Fruit fly (Drosophila melanogaster) whole organism, embryonic: ENCODE measurements around the gene ND-24.
A peak's percentile ranks its signal among the peaks of the same experiment; 100 is the strongest.

Source experiments
- Atf3 ChIP-seq: fragments of 200-800 bp; sonication (Bioruptor generic); optimal IDR thresholded peaks from 3 replicates; lab custom pipeline; 2016; ENCODE audit warnings: missing biosample characterization, missing genetic modification characterization
- BtbVII ChIP-seq: fragments of 200-800 bp; sonication (Bioruptor generic); optimal IDR thresholded peaks from 3 replicates; lab custom pipeline; 2017; ENCODE audit warnings: missing biosample characterization, mild to moderate bottlenecking, missing genetic modification characterization
- CG10147 ChIP-seq: fragments of 200-800 bp; sonication (Bioruptor generic); optimal IDR thresholded peaks from 2 replicates; lab custom pipeline; 2019; ENCODE audit warnings: missing biosample characterization, mild to moderate bottlenecking, missing genetic modification characterization, moderate library complexity
- CG11093 ChIP-seq: fragments of 200-800 bp; sonication (Bioruptor generic); IDR thresholded peaks from 3 replicates; pipeline ENCODE4 v1.3.6; 2022; ENCODE audit warnings: missing biosample characterization, missing genetic modification characterization
- CG11398 ChIP-seq: fragments of 200-800 bp; sonication (Bioruptor generic); optimal IDR thresholded peaks from 2 replicates; lab custom pipeline; 2016; ENCODE audit warnings: missing biosample characterization, missing genetic modification characterization
- CG11696 ChIP-seq: fragments of 200-800 bp; sonication (Bioruptor generic); IDR thresholded peaks from 2 replicates; pipeline ENCODE4 v1.3.6; 2022; ENCODE audit warnings: missing biosample characterization, missing genetic modification characterization
- CG12236 ChIP-seq: fragments of 200-800 bp; sonication (Bioruptor generic); optimal IDR thresholded peaks from 2 replicates; lab custom pipeline; 2016; ENCODE audit warnings: missing biosample characterization, missing genetic modification characterization
- CG12659 ChIP-seq: fragments of 200-800 bp; sonication (Bioruptor generic); optimal IDR thresholded peaks from 3 replicates; lab custom pipeline; 2017; ENCODE audit warnings: mild to moderate bottlenecking, missing biosample characterization, missing genetic modification reagents, missing genetic modification characterization
- CG12942 ChIP-seq: fragments of 200-800 bp; sonication (Bioruptor generic); optimal IDR thresholded peaks from 3 replicates; lab custom pipeline; 2016; ENCODE audit warnings: missing biosample characterization, missing genetic modification characterization
- CG14667 ChIP-seq: fragments of 200-800 bp; sonication (Bioruptor generic); IDR thresholded peaks from 2 replicates; pipeline ENCODE4 v1.3.6; 2022; ENCODE audit warnings: missing biosample characterization, missing genetic modification characterization
- CG1529 ChIP-seq: fragments of 200-800 bp; sonication (Bioruptor generic); optimal IDR thresholded peaks from 3 replicates; lab custom pipeline; 2018; ENCODE audit warnings: missing biosample characterization, missing genetic modification characterization
- CG15514 ChIP-seq: fragments of 200-800 bp; sonication (Bioruptor generic); optimal IDR thresholded peaks from 3 replicates; lab custom pipeline; 2017; ENCODE audit warnings: missing biosample characterization, missing genetic modification characterization, mild to moderate bottlenecking, moderate library complexity, missing genetic modification reagents
- CG16815 ChIP-seq: fragments of 200-800 bp; sonication (Bioruptor generic); optimal IDR thresholded peaks from 3 replicates; lab custom pipeline; 2017; ENCODE audit warnings: missing biosample characterization, mild to moderate bottlenecking, missing genetic modification characterization
- CG17802 ChIP-seq: fragments of 200-800 bp; sonication (Bioruptor generic); optimal IDR thresholded peaks from 2 replicates; lab custom pipeline; 2018; ENCODE audit warnings: missing biosample characterization, mild to moderate bottlenecking, missing genetic modification characterization, moderate library complexity
- CG18764 ChIP-seq: fragments of 200-800 bp; sonication (Bioruptor generic); optimal IDR thresholded peaks from 3 replicates; lab custom pipeline; 2016; ENCODE audit warnings: missing biosample characterization, missing genetic modification characterization
- CG2712 ChIP-seq: fragments of 200-800 bp; optimal IDR thresholded peaks from 3 replicates; lab custom pipeline; 2019; ENCODE audit warnings: missing biosample characterization, mild to moderate bottlenecking, missing genetic modification characterization, moderate library complexity
- CG30403 ChIP-seq: fragments of 200-800 bp; sonication (Bioruptor generic); optimal IDR thresholded peaks from 3 replicates; lab custom pipeline; 2016; ENCODE audit warnings: missing biosample characterization, missing genetic modification characterization
- CG31365 ChIP-seq: fragments of 200-800 bp; sonication (Bioruptor generic); optimal IDR thresholded peaks from 2 replicates; lab custom pipeline; 2018; ENCODE audit warnings: missing biosample characterization, mild to moderate bottlenecking, missing genetic modification characterization
- CG32767 ChIP-seq: fragments of 200-800 bp; sonication (Bioruptor generic); IDR thresholded peaks from 2 replicates; pipeline ENCODE4 v1.3.6; 2022; ENCODE audit warnings: missing biosample characterization, missing genetic modification characterization
- CG3726 ChIP-seq: fragments of 200-800 bp; sonication (Bioruptor generic); IDR thresholded peaks from 3 replicates; pipeline ENCODE4, ENCODE4 v1.3.6; 2022; ENCODE audit warnings: missing biosample characterization, missing genetic modification characterization
- CG8281 ChIP-seq: fragments of 200-800 bp; sonication (Bioruptor generic); optimal IDR thresholded peaks from 2 replicates; lab custom pipeline; 2018; ENCODE audit warnings: missing biosample characterization, mild to moderate bottlenecking, missing genetic modification characterization, moderate library complexity
- CG8388 ChIP-seq: fragments of 200-800 bp; sonication (Bioruptor generic); optimal IDR thresholded peaks from 2 replicates; lab custom pipeline; 2019; ENCODE audit warnings: missing biosample characterization, mild to moderate bottlenecking, missing genetic modification characterization, moderate library complexity
- CG8944 ChIP-seq: fragments of 200-800 bp; sonication (Bioruptor generic); optimal IDR thresholded peaks from 3 replicates; lab custom pipeline; 2016; ENCODE audit warnings: missing biosample characterization, missing genetic modification characterization
- Dbx ChIP-seq: fragments of 200-800 bp; sonication (Bioruptor generic); IDR thresholded peaks from 3 replicates; pipeline ENCODE4 v1.3.6; 2022; ENCODE audit warnings: missing biosample characterization, missing genetic modification characterization
- E2f2 ChIP-seq: fragments of 200-800 bp; sonication (Bioruptor generic); IDR thresholded peaks from 2 replicates; pipeline ENCODE4 v1.3.6; 2022; ENCODE audit warnings: missing biosample characterization, missing genetic modification characterization
- Ets65A ChIP-seq: fragments of 200-800 bp; sonication (Bioruptor generic); peaks from one replicate; lab custom pipeline; 2016; ENCODE audit warnings: missing biosample characterization, missing genetic modification characterization
- HHEX ChIP-seq: fragments of 200-800 bp; sonication (Bioruptor generic); optimal IDR thresholded peaks from 3 replicates; lab custom pipeline; 2017; ENCODE audit warnings: missing biosample characterization, mild to moderate bottlenecking, missing genetic modification characterization, missing genetic modification reagents
- HmgD ChIP-seq: fragments of 200-800 bp; sonication (Bioruptor generic); optimal IDR thresholded peaks from 3 replicates; lab custom pipeline; 2016; ENCODE audit warnings: missing biosample characterization, missing genetic modification characterization
- Mrtf ChIP-seq: fragments of 200-800 bp; sonication (Bioruptor generic); IDR thresholded peaks from 3 replicates; pipeline ENCODE4 v1.3.6; 2022; ENCODE audit warnings: missing biosample characterization, missing genetic modification characterization
- NfI ChIP-seq: fragments of 200-800 bp; sonication (Bioruptor generic); optimal IDR thresholded peaks from 3 replicates; lab custom pipeline; 2018; ENCODE audit warnings: missing biosample characterization, mild to moderate bottlenecking, missing genetic modification characterization, moderate library complexity
- Sin3A ChIP-seq: fragments of >200 bp; optimal IDR thresholded peaks from 2 replicates; lab custom pipeline; 2018
- Usf ChIP-seq: fragments of 200-800 bp; sonication (Bioruptor generic); optimal IDR thresholded peaks from 2 replicates; lab custom pipeline; 2017; ENCODE audit warnings: missing genotype, missing biosample characterization, missing genetic modification characterization
- Vsx1 ChIP-seq: fragments of 200-800 bp; sonication (Bioruptor generic); optimal IDR thresholded peaks from 2 replicates; lab custom pipeline; 2017; ENCODE audit warnings: missing biosample characterization, mild to moderate bottlenecking, missing genetic modification characterization, missing genetic modification reagents
- ac ChIP-seq: fragments of 200-800 bp; sonication (Bioruptor generic); optimal IDR thresholded peaks from 3 replicates; lab custom pipeline; 2017; ENCODE audit warnings: missing biosample characterization, mild to moderate bottlenecking, missing genetic modification characterization
- amos ChIP-seq: fragments of 200-800 bp; sonication (Bioruptor generic); IDR thresholded peaks from 2 replicates; pipeline ENCODE4 v1.3.6; 2022; ENCODE audit warnings: missing biosample characterization, missing genetic modification characterization; ENCODE audit not compliant: partially characterized antibody
- ase ChIP-seq: fragments of 200-800 bp; sonication (Bioruptor generic); IDR thresholded peaks from 3 replicates; pipeline ENCODE4 v1.3.6; 2022; ENCODE audit warnings: missing biosample characterization, missing genetic modification characterization
- chn ChIP-seq: fragments of 200-800 bp; sonication (Bioruptor generic); optimal IDR thresholded peaks from 2 replicates; lab custom pipeline; 2016; ENCODE audit warnings: missing biosample characterization, missing genetic modification characterization
- fd64A ChIP-seq: fragments of 200-800 bp; sonication (Bioruptor generic); optimal IDR thresholded peaks from 3 replicates; lab custom pipeline; 2018; ENCODE audit warnings: missing biosample characterization, mild to moderate bottlenecking, missing genetic modification characterization
- nom ChIP-seq: fragments of 200-800 bp; sonication (Bioruptor generic); optimal IDR thresholded peaks from 2 replicates; lab custom pipeline; 2017; ENCODE audit warnings: missing biosample characterization, missing genetic modification characterization, mild to moderate bottlenecking, moderate library complexity, missing genetic modification reagents
- p53 ChIP-seq: fragments of 200-800 bp; sonication (Bioruptor generic); optimal IDR thresholded peaks from 2 replicates; lab custom pipeline; 2016; ENCODE audit warnings: missing biosample characterization, missing genetic modification characterization
- pnt ChIP-seq: fragments of 200-800 bp; sonication (Bioruptor generic); optimal IDR thresholded peaks from 3 replicates; lab custom pipeline; 2016; ENCODE audit warnings: missing biosample characterization, missing genetic modification characterization
- repo ChIP-seq: fragments of 200-800 bp; sonication (Bioruptor generic); optimal IDR thresholded peaks from 2 replicates; lab custom pipeline; 2016; ENCODE audit warnings: missing biosample characterization, missing genetic modification characterization
- scrt ChIP-seq: fragments of 200-800 bp; sonication (Bioruptor generic); optimal IDR thresholded peaks from 2 replicates; lab custom pipeline; 2018; ENCODE audit warnings: missing biosample characterization, mild to moderate bottlenecking, missing genetic modification characterization, moderate library complexity
- sim ChIP-seq: fragments of 200-800 bp; sonication (Bioruptor generic); IDR thresholded peaks from 2 replicates; pipeline ENCODE4 v1.3.6; 2022; ENCODE audit warnings: missing biosample characterization, missing genetic modification characterization
- slbo ChIP-seq: fragments of 200-800 bp; sonication (Bioruptor generic); IDR thresholded peaks from 2 replicates; pipeline ENCODE4 v1.3.6; 2022; ENCODE audit warnings: missing biosample characterization, missing genetic modification characterization
- slou ChIP-seq: fragments of 200-800 bp; sonication (Bioruptor generic); optimal IDR thresholded peaks from 3 replicates; lab custom pipeline; 2016; ENCODE audit warnings: missing biosample characterization, missing genetic modification characterization
- tap ChIP-seq: fragments of 200-800 bp; optimal IDR thresholded peaks from 3 replicates; lab custom pipeline; 2019; ENCODE audit warnings: missing biosample characterization, mild to moderate bottlenecking, missing genetic modification characterization, moderate library complexity
- tll ChIP-seq, 2 experiments: fragments of 200-800 bp in 1 of 2; fragments of >200 bp in 1 of 2; sonication (Bioruptor generic) in 1 of 2; optimal IDR thresholded peaks; 2 replicates each; lab custom pipeline; 2017 to 2019; ENCODE audit warnings: missing biosample characterization in 2 of 2, missing genetic modification characterization in 2 of 2, mild to moderate bottlenecking in 1 of 2, moderate library complexity in 1 of 2
- usp ChIP-seq: fragments of >200 bp; optimal IDR thresholded peaks from 2 replicates; lab custom pipeline; 2017; ENCODE audit warnings: missing biosample characterization, missing genetic modification characterization
- vfl ChIP-seq: fragments of 200-800 bp; sonication (Bioruptor generic); optimal IDR thresholded peaks from 2 replicates; lab custom pipeline; 2016; ENCODE audit warnings: missing biosample characterization, missing genetic modification characterization

The ND-24 gene

dm6 chrX:17682745-17683505 lies 51.0 kb downstream of the ND-24 start (continued):
- no peak for TF ChIP-seq HmgD
- no peak for TF ChIP-seq usp
- no peak for TF ChIP-seq CG8281
- no peak for TF ChIP-seq Usf (GFP tag; lab: Kevin White, UChicago)
- peak; percentile 81 for TF ChIP-seq CG14667
- TF ChIP-seq CG8944 (GFP tag; lab: Kevin White, UChicago) = peak; percentile 23
- TF ChIP-seq CG12942 (GFP tag; lab: Kevin White, UChicago) = peak; percentile 33
- TF ChIP-seq pnt = peak; percentile 28
- TF ChIP-seq amos = no peak; the same call in 1 of the 2 replicates
- peak; percentile 84 for TF ChIP-seq ase
- TF ChIP-seq CG32767 (GFP tag; lab: Robert Waterston, UW) = peak; percentile 45; the same call in 1 of the 2 replicates
- TF ChIP-seq sim = peak; percentile 49; the same call in 1 of the 2 replicates
- TF ChIP-seq HHEX = peak; percentile 44
- peak; percentile 40 for TF ChIP-seq tap (tag; lab: Kevin White, UChicago)
- TF ChIP-seq Mrtf (GFP tag; lab: Robert Waterston, UW) = peak; percentile 81
- peak; percentile 72 for TF ChIP-seq Ets65A (GFP tag; lab: Kevin White, UChicago)
- TF ChIP-seq CG12236 (GFP tag; lab: Kevin White, UChicago) = no peak
- TF ChIP-seq Vsx1 (GFP tag; lab: Kevin White, UChicago) = peak; percentile 44
- no peak for TF ChIP-seq slou (GFP tag; lab: Kevin White, UChicago)
- no peak for TF ChIP-seq CG16815 (GFP tag; lab: Kevin White, UChicago)
- peak; percentile 44 for TF ChIP-seq CG1529 (GFP tag; lab: Kevin White, UChicago)
- TF ChIP-seq Dbx (GFP tag; lab: Robert Waterston, UW) = no peak
- TF ChIP-seq p53 (GFP tag; lab: Kevin White, UChicago) = no peak
- TF ChIP-seq CG8388 (GFP tag; lab: Kevin White, UChicago) = peak; percentile 46
- TF ChIP-seq fd64A (GFP tag; lab: Kevin White, UChicago) = no peak
- TF ChIP-seq chn = peak; percentile 49
- peak; percentile 73 for TF ChIP-seq slbo (GFP tag; lab: Robert Waterston, UW)
- TF ChIP-seq vfl = no peak
- peak; percentile 95 for TF ChIP-seq nom (GFP tag; lab: Kevin White, UChicago)
- peak; percentile 74 for TF ChIP-seq CG30403 (GFP tag; lab: Kevin White, UChicago)
- no peak for TF ChIP-seq tll (GFP tag; optimal IDR thresholded peaks at IDR 0.05; lab: Kevin White, UChicago)
- TF ChIP-seq CG11696 (GFP tag; lab: Robert Waterston, UW) = no peak; the same call in 1 of the 2 replicates
- TF ChIP-seq CG31365 = no peak
- TF ChIP-seq Sin3A (lab: Kevin White, UChicago) = no peak
- peak; percentile 83 for TF ChIP-seq CG11093
- peak; percentile 45 for TF ChIP-seq NfI (GFP tag; lab: Kevin White, UChicago)
- TF ChIP-seq CG17802 (tag; lab: Kevin White, UChicago) = peak; percentile 13
- peak; percentile 65 for TF ChIP-seq CG2712 (tag; lab: Kevin White, UChicago)
- TF ChIP-seq CG18764 (GFP tag; lab: Kevin White, UChicago) = no peak
- TF ChIP-seq CG3726 = peak; percentile 68; the same call in 2 of the 3 replicates
- TF ChIP-seq scrt (GFP tag; lab: Kevin White, UChicago) = no peak
- TF ChIP-seq repo (GFP tag; lab: Kevin White, UChicago) = no peak
- no peak for TF ChIP-seq CG11398 (GFP tag; lab: Kevin White, UChicago)
- peak; percentile 34 for TF ChIP-seq BtbVII (GFP tag; lab: Kevin White, UChicago)
- peak; percentile 5 for TF ChIP-seq CG15514 (GFP tag; lab: Kevin White, UChicago)
- TF ChIP-seq Atf3 = peak; percentile 3
- peak; percentile 41 for TF ChIP-seq CG12659 (GFP tag; lab: Kevin White, UChicago)
- peak; percentile 60 for TF ChIP-seq E2f2
- TF ChIP-seq ac = no peak
- no peak for TF ChIP-seq CG10147 (GFP tag; lab: Kevin White, UChicago)
